Worm (Caenorhabditis elegans): ENCODE measurements around the gene F52G3.5.
A peak's percentile ranks its signal among the peaks of the same experiment; 100 is the strongest.
"Not testable (repeated sequence)": the region's sequence is repeated elsewhere in the genome, so short reads cannot be mapped to it uniquely, and the experiment has no call there.

DNA sequence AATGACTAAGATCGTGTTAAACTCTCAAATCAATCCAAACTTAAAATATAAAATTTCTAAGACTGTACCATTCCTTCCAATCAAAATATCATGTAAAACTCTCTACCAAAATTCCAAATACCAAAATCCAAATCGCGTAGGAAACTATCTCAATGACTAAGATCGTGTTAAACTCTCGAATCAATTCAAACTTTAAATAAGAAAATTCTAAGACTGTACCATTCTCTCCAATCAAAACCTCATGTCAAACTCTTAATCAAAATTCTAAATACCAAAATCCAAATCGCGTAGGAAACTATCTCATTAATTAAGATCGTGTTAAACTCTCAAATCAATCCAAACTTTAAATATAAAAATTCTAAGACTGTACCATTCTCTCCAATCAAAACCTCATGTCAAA lies 38.0 kb downstream of the F52G3.5 start:
- not testable (repeated sequence) for TF ChIP-seq ama-1 (optimal IDR thresholded peaks at IDR 0.05); hmbx-1 (tag; optimal IDR thresholded peaks at IDR 0.05)
- peak; percentile 55; the same call in 1 of the 2 replicates for TF ChIP-seq pes-1 (GFP tag; IDR thresholded peaks at IDR 0.05)

Measured in whole organism, early embryonic.